Worm (Caenorhabditis elegans): Measurements from ENCODE around the gene srh-74.

srh-74 gene

DNA sequence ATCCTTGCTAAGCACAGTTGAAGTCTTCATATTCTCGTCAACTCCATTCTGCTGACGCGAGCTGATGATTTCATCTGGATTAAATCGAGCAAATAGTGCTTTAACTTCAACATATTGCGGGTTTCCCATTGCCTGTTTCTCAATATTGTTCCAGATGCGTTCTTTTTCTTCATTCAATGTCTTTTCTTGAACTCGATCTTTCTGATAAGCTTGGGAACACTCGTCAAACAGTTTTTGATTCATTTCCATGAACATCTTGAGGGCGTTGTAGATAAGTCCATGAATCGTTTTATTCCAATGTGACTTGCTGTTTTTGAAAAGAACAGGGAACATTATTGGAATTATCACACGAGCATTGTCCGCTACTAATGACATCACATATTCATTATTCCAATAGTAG lies 20.8 kb downstream of the srh-74 start:
- no peak for TF ChIP-seq hnd-1 (tag; optimal IDR thresholded peaks at IDR 0.05)
- TF ChIP-seq pes-1 (GFP tag; IDR thresholded peaks at IDR 0.05): no peak
- TF ChIP-seq tra-4 (tag; optimal IDR thresholded peaks at IDR 0.05): no peak
- no peak for TF ChIP-seq ceh-13 (GFP tag; optimal IDR thresholded peaks at IDR 0.05)
- TF ChIP-seq ama-1 (optimal IDR thresholded peaks at IDR 0.05): no peak
- TF ChIP-seq hmg-4 (GFP tag; optimal IDR thresholded peaks at IDR 0.05): no peak
- no peak for TF ChIP-seq scrt-1 (GFP tag; IDR thresholded peaks at IDR 0.05)
- no peak for TF ChIP-seq sea-1 (GFP tag; conservative IDR thresholded peaks at IDR 0.05)
- TF ChIP-seq ceh-36 (tag; optimal IDR thresholded peaks at IDR 0.05): no peak
- TF ChIP-seq flt-1 (GFP tag; IDR thresholded peaks at IDR 0.05): no peak
- TF ChIP-seq aly-1 (tag; optimal IDR thresholded peaks at IDR 0.05): no peak
- no peak for TF ChIP-seq tbx-11 (GFP tag; IDR thresholded peaks at IDR 0.05)

ce11 chrV:11022817-11023216 lies 25.8 kb downstream of the srh-74 start, which contains the start of the genes C13G3.12 and hot-6:
Gene C13G3.12, minus strand, starts transcription at chrV:11022917.
Gene hot-6, minus strand, starts transcription at chrV:11022937.
- TF ChIP-seq hmbx-1 (tag; optimal IDR thresholded peaks at IDR 0.05) (no peak), pes-1 (GFP tag; IDR thresholded peaks at IDR 0.05) (no peak), scrt-1 (GFP tag; IDR thresholded peaks at IDR 0.05) (no peak), ceh-13 (GFP tag; optimal IDR thresholded peaks at IDR 0.05) (no peak), tra-4 (tag; optimal IDR thresholded peaks at IDR 0.05) (no peak), ets-7 (tag; optimal IDR thresholded peaks at IDR 0.05) (no peak), tbx-11 (GFP tag; IDR thresholded peaks at IDR 0.05) (no peak), tbx-37 (GFP tag; conservative IDR thresholded peaks at IDR 0.05) (no peak), hnd-1 (tag; optimal IDR thresholded peaks at IDR 0.05) (no peak), F13C5.2 (tag; optimal IDR thresholded peaks at IDR 0.05) (no peak), ama-1 (optimal IDR thresholded peaks at IDR 0.05) (no peak), B0310.2 (tag; optimal IDR thresholded peaks at IDR 0.05) (no peak), flt-1 (GFP tag; IDR thresholded peaks at IDR 0.05) (no peak), ceh-36 (tag; optimal IDR thresholded peaks at IDR 0.05) (no peak), aly-1 (tag; optimal IDR thresholded peaks at IDR 0.05) (no peak)

- no peak for TF ChIP-seq tbx-37 (GFP tag; conservative IDR thresholded peaks at IDR 0.05)
- no peak for TF ChIP-seq F13C5.2 (tag; optimal IDR thresholded peaks at IDR 0.05)
- no peak for TF ChIP-seq aly-1 (tag; optimal IDR thresholded peaks at IDR 0.05)
- TF ChIP-seq hmbx-1 (tag; optimal IDR thresholded peaks at IDR 0.05): no peak
- no peak for TF ChIP-seq flt-1 (GFP tag; IDR thresholded peaks at IDR 0.05)
- TF ChIP-seq ceh-36 (tag; optimal IDR thresholded peaks at IDR 0.05): no peak
- no peak for TF ChIP-seq tbx-11 (GFP tag; IDR thresholded peaks at IDR 0.05)
- TF ChIP-seq pes-1 (GFP tag; IDR thresholded peaks at IDR 0.05): no peak
- no peak for TF ChIP-seq hnd-1 (tag; optimal IDR thresholded peaks at IDR 0.05)
- no peak for TF ChIP-seq scrt-1 (GFP tag; IDR thresholded peaks at IDR 0.05)
- no peak for TF ChIP-seq ets-7 (tag; optimal IDR thresholded peaks at IDR 0.05)
- no peak for TF ChIP-seq B0310.2 (tag; optimal IDR thresholded peaks at IDR 0.05)
- no peak for TF ChIP-seq sea-1 (GFP tag; conservative IDR thresholded peaks at IDR 0.05)
- no peak for TF ChIP-seq ceh-13 (GFP tag; optimal IDR thresholded peaks at IDR 0.05)
Measured at ce11 chrV:11016846-11017553, 31.6 kb downstream of the srh-74 start.

DNA sequence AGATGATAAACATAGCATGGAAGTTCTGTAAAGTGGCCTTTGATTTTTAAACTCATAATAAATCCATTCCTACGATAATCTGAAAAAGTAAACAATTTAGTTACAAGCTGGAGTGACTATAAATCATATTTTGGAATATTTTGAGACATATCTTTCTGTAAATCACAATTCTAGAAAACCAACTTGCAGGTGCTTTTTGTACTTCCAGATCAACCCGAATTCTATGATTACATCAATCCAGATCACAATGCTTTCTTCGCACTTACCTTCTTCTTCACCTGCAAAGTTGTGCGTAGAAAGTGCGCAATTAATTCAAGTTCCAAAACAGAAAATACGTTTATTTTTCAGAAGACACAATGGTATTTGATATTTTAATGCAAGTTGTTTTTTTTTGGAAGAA lies 33.8 kb downstream of the srh-74 start:
- no peak for TF ChIP-seq ceh-13 (GFP tag; optimal IDR thresholded peaks at IDR 0.05)
- TF ChIP-seq tbx-11 (GFP tag; IDR thresholded peaks at IDR 0.05): no peak
- TF ChIP-seq flt-1 (GFP tag; IDR thresholded peaks at IDR 0.05): no peak
- no peak for TF ChIP-seq hmg-4 (GFP tag; optimal IDR thresholded peaks at IDR 0.05)
- TF ChIP-seq hmbx-1 (tag; optimal IDR thresholded peaks at IDR 0.05): no peak
- TF ChIP-seq sea-1 (GFP tag; conservative IDR thresholded peaks at IDR 0.05): no peak
- TF ChIP-seq scrt-1 (GFP tag; IDR thresholded peaks at IDR 0.05): no peak
- TF ChIP-seq F13C5.2 (tag; optimal IDR thresholded peaks at IDR 0.05): no peak
- TF ChIP-seq pes-1 (GFP tag; IDR thresholded peaks at IDR 0.05): no peak
- no peak for TF ChIP-seq hnd-1 (tag; optimal IDR thresholded peaks at IDR 0.05)
- TF ChIP-seq ama-1 (optimal IDR thresholded peaks at IDR 0.05): no peak
- no peak for TF ChIP-seq ceh-36 (tag; optimal IDR thresholded peaks at IDR 0.05)
- TF ChIP-seq ets-7 (tag; optimal IDR thresholded peaks at IDR 0.05): no peak
- TF ChIP-seq tbx-37 (GFP tag; conservative IDR thresholded peaks at IDR 0.05): no peak
- TF ChIP-seq aly-1 (tag; optimal IDR thresholded peaks at IDR 0.05): no peak
- TF ChIP-seq B0310.2 (tag; optimal IDR thresholded peaks at IDR 0.05): no peak

- no peak for TF ChIP-seq aly-1 (tag; optimal IDR thresholded peaks at IDR 0.05)
- TF ChIP-seq F13C5.2 (tag; optimal IDR thresholded peaks at IDR 0.05): no peak
- no peak for TF ChIP-seq B0310.2 (tag; optimal IDR thresholded peaks at IDR 0.05)
- TF ChIP-seq tbx-37 (GFP tag; conservative IDR thresholded peaks at IDR 0.05): no peak
Measured at ce11 chrV:11013179-11013578, 35.4 kb downstream of the srh-74 start.

- no peak for TF ChIP-seq flt-1 (GFP tag; IDR thresholded peaks at IDR 0.05)
- TF ChIP-seq hmg-4 (GFP tag; optimal IDR thresholded peaks at IDR 0.05): no peak
- no peak for TF ChIP-seq ceh-36 (tag; optimal IDR thresholded peaks at IDR 0.05)
- no peak for TF ChIP-seq hnd-1 (tag; optimal IDR thresholded peaks at IDR 0.05)
- TF ChIP-seq ceh-13 (GFP tag; optimal IDR thresholded peaks at IDR 0.05): no peak
- TF ChIP-seq tbx-37 (GFP tag; conservative IDR thresholded peaks at IDR 0.05): no peak
- TF ChIP-seq B0310.2 (tag; optimal IDR thresholded peaks at IDR 0.05): no peak
- TF ChIP-seq tbx-11 (GFP tag; IDR thresholded peaks at IDR 0.05): no peak
- TF ChIP-seq pes-1 (GFP tag; IDR thresholded peaks at IDR 0.05): no peak
- no peak for TF ChIP-seq ets-7 (tag; optimal IDR thresholded peaks at IDR 0.05)
- no peak for TF ChIP-seq F13C5.2 (tag; optimal IDR thresholded peaks at IDR 0.05)
- TF ChIP-seq aly-1 (tag; optimal IDR thresholded peaks at IDR 0.05): no peak
- no peak for TF ChIP-seq tra-4 (tag; optimal IDR thresholded peaks at IDR 0.05)
- TF ChIP-seq ama-1 (optimal IDR thresholded peaks at IDR 0.05): no peak
Measured at ce11 chrV:11012419-11012818, 36.2 kb downstream of the srh-74 start, which contains the start of gene C13G3.1. Gene C13G3.1, minus strand, starts transcription at chrV:11012465.

DNA sequence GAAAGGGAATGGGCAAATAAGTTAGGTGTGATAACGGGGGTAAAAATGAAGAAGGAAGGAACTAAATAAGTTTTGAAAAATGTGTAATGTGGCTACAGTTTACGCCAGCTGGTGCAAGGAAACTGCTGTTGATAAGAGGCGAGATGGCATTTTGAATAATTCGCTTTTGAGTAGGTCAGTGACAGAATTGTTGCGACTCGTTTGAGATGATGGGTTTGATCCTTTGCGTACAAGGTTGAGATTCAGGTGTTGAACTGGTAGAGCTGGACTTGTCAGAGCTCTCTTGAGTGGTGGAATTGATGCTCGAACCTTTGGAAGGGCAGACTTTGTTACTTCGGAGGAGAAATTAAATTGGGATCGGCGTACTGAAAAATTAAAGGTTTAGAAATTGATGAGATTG lies 36.8 kb downstream of the srh-74 start:
- no peak for TF ChIP-seq tbx-11 (GFP tag; IDR thresholded peaks at IDR 0.05)
- TF ChIP-seq scrt-1 (GFP tag; IDR thresholded peaks at IDR 0.05): no peak
- no peak for TF ChIP-seq flt-1 (GFP tag; IDR thresholded peaks at IDR 0.05)
- TF ChIP-seq tbx-37 (GFP tag; conservative IDR thresholded peaks at IDR 0.05): no peak
- no peak for TF ChIP-seq ama-1 (optimal IDR thresholded peaks at IDR 0.05)
- TF ChIP-seq sea-1 (GFP tag; conservative IDR thresholded peaks at IDR 0.05): no peak

All from whole organism, early embryonic.